Fruit fly (Drosophila melanogaster): ENCODE measurements around the gene Drak.

Gene Drak

DNA sequence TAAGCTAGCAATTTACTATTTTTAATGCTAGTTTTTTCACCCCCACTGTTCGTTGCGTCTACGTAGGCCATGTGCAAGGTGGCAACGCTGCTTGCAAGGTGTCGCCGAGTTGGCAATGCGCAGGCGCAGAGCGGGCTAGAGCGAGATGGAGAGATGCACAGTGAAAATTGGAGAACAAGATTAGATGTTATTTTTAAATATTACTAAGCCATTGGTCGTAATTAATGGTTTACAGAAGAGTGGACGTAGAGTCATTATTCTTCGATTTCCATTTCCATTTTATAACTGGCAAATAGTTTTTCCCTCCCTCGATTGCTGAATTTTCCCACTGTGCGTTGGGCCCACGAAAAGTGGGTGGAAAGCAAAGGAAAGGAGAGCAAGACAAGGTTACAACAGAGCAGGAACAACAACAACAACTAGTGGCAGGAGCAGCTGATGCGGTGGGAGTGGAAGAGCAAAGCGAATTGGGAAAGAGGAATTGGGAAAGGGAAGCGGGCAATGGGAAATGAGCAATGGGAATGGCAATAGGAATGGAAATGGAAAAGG is 40.0 kb upstream of the Drak start (continued):
- TF ChIP-seq sens-2 (GFP tag; IDR thresholded peaks at IDR 0.05) (peak; percentile 85), gcm2 (GFP tag; optimal IDR thresholded peaks at IDR 0.05) (no peak), nerfin-1 (tag; optimal IDR thresholded peaks at IDR 0.05) (peak; percentile 37), wdn (GFP tag; IDR thresholded peaks at IDR 0.05) (peak; percentile 81), CG13894 (tag; optimal IDR thresholded peaks at IDR 0.05) (peak; percentile 38), CG11504 (tag; optimal IDR thresholded peaks at IDR 0.05) (peak; percentile 80), hbn (GFP tag; IDR thresholded peaks at IDR 0.05; ENCODE audit: partially characterized antibody) (no peak), CG10147 (GFP tag; optimal IDR thresholded peaks at IDR 0.05) (peak; percentile 56), CG13287 (GFP tag; IDR thresholded peaks at IDR 0.05; ENCODE audit: partially characterized antibody) (peak; percentile 28; the same call in 1 of the 2 replicates), ftz-f1 (GFP tag; optimal IDR thresholded peaks at IDR 0.05) (peak; percentile 24), CG4282 (GFP tag; optimal IDR thresholded peaks at IDR 0.05) (no peak), CG10274 (GFP tag; optimal IDR thresholded peaks at IDR 0.05) (no peak), fd64A (GFP tag; optimal IDR thresholded peaks at IDR 0.05) (peak; percentile 50), sc (optimal IDR thresholded peaks at IDR 0.05) (no peak), sc (GFP tag; optimal IDR thresholded peaks at IDR 0.05) (peak; percentile 35), Pdp1 (GFP tag; optimal IDR thresholded peaks at IDR 0.05) (peak; percentile 76 to 86), pzg (GFP tag; optimal IDR thresholded peaks at IDR 0.05) (peak; percentile 14), croc (GFP tag; conservative IDR thresholded peaks at IDR 0.05) (peak; percentile 70), Opbp (GFP tag; IDR thresholded peaks at IDR 0.05; ENCODE audit: partially characterized antibody) (no peak), wor (GFP tag; IDR thresholded peaks at IDR 0.05) (peak; percentile 76), mirr (GFP tag; optimal IDR thresholded peaks at IDR 0.05) (no peak), CG5245 (GFP tag; optimal IDR thresholded peaks at IDR 0.05) (no peak), Hr78 (GFP tag; optimal IDR thresholded peaks at IDR 0.05) (peak in 1 of 2 experiments; percentile 45), CG33557 (GFP tag; optimal IDR thresholded peaks at IDR 0.05) (no peak), az2 (GFP tag; optimal IDR thresholded peaks at IDR 0.05) (peak; percentile 66), CG7556 (GFP tag; optimal IDR thresholded peaks at IDR 0.05) (peak; percentile 76), Lpt (GFP tag; optimal IDR thresholded peaks at IDR 0.05) (no peak), ash1 (GFP tag; optimal IDR thresholded peaks at IDR 0.05) (no peak), NFAT (GFP tag; IDR thresholded peaks at IDR 0.05) (peak; percentile 73), CG13296 (GFP tag; optimal IDR thresholded peaks at IDR 0.05) (peak; percentile 53), kni (GFP tag; optimal IDR thresholded peaks at IDR 0.05) (no peak), psq (GFP tag; optimal IDR thresholded peaks at IDR 0.05) (peak; percentile 78), slou (GFP tag; optimal IDR thresholded peaks at IDR 0.05) (peak; percentile 53), CG4730 (GFP tag; IDR thresholded peaks at IDR 0.05) (peak; percentile 75), Xrp1 (GFP tag; IDR thresholded peaks at IDR 0.05) (peak; percentile 91), CG3726 (GFP tag; IDR thresholded peaks at IDR 0.05) (peak; percentile 73; the same call in 2 of the 3 replicates), gfzf (GFP tag; optimal IDR thresholded peaks at IDR 0.05) (no peak), Atf3 (GFP tag; optimal IDR thresholded peaks at IDR 0.05) (peak; percentile 46), Drgx (GFP tag; IDR thresholded peaks at IDR 0.05) (peak; percentile 95), klu (GFP tag; IDR thresholded peaks at IDR 0.05) (peak; percentile 39; the same call in 1 of the 2 replicates), CG6254 (GFP tag; optimal IDR thresholded peaks at IDR 0.05) (peak; percentile 55), pita (GFP tag; optimal IDR thresholded peaks at IDR 0.05) (no peak), CG9817 (tag; optimal IDR thresholded peaks at IDR 0.05) (peak; percentile 44), CG16815 (GFP tag; optimal IDR thresholded peaks at IDR 0.05) (peak; percentile 37), ewg (GFP tag; optimal IDR thresholded peaks at IDR 0.05) (peak; percentile 99), yki (optimal IDR thresholded peaks at IDR 0.05) (no peak), Ets65A (GFP tag) (peak; percentile 95), pho (GFP tag; optimal IDR thresholded peaks at IDR 0.05) (peak; percentile 55), Taf1 (GFP tag; IDR thresholded peaks at IDR 0.05) (peak; percentile 75), CG2116 (GFP tag; optimal IDR thresholded peaks at IDR 0.05) (no peak), lbe (GFP tag; optimal IDR thresholded peaks at IDR 0.05) (no peak)

Data from whole organism, embryonic.